Worm (Caenorhabditis elegans) whole organism, L2 larva: ENCODE measurements around the gene R102.2.

Experiments
- Y55F3AM.14 ChIP-seq: fragments of 200-800 bp; sonication (Bioruptor generic); optimal IDR thresholded peaks from 2 replicates; lab custom pipeline; 2018; ENCODE audit warnings: mild to moderate bottlenecking, missing genetic modification characterization, missing compliant biosample characterization
- ZK546.5 ChIP-seq: sonication (generic microtip); optimal IDR thresholded peaks from 2 replicates; lab custom pipeline; 2017; ENCODE audit warnings: missing biosample characterization, missing genetic modification characterization
- alr-1 ChIP-seq: fragments of 150-350 bp; optimal IDR thresholded peaks from 2 replicates; lab custom pipeline; 2014; ENCODE audit warnings: missing biosample characterization, missing genetic modification characterization
- aly-2 ChIP-seq: fragments of 150-350 bp; optimal IDR thresholded peaks from 2 replicates; lab custom pipeline; 2014; ENCODE audit warnings: missing biosample characterization, missing genetic modification characterization
- blmp-1 ChIP-seq: sonication (generic microtip); optimal IDR thresholded peaks from 2 replicates; lab custom pipeline; 2017; ENCODE audit warnings: missing genetic modification characterization, mild to moderate bottlenecking, missing compliant biosample characterization, antibody characterized with exemption, moderate library complexity; ENCODE audit not compliant: insufficient read depth
- ceh-16 ChIP-seq: fragments of 150-350 bp; optimal IDR thresholded peaks from 2 replicates; lab custom pipeline; 2014; ENCODE audit warnings: missing biosample characterization, missing genetic modification characterization
- ceh-82 ChIP-seq: fragments of 150-350 bp; optimal IDR thresholded peaks from 2 replicates; lab custom pipeline; 2014; ENCODE audit warnings: missing biosample characterization, missing genetic modification characterization
- crh-2 ChIP-seq: sonication (generic microtip); optimal IDR thresholded peaks from 2 replicates; lab custom pipeline; 2017; ENCODE audit warnings: missing biosample characterization, missing genetic modification characterization
- dmd-4 ChIP-seq: sonication (generic microtip); optimal IDR thresholded peaks from 2 replicates; lab custom pipeline; 2017; ENCODE audit warnings: missing biosample characterization, missing genetic modification characterization
- elt-1 ChIP-seq: fragments of 150-350 bp; optimal IDR thresholded peaks from 2 replicates; lab custom pipeline; 2014; ENCODE audit warnings: missing biosample characterization, missing genetic modification characterization
- elt-3 ChIP-seq: sonication (generic microtip); optimal IDR thresholded peaks from 2 replicates; lab custom pipeline; 2017; ENCODE audit warnings: missing biosample characterization, missing genetic modification characterization
- fos-1 ChIP-seq: fragments of 150-350 bp; optimal IDR thresholded peaks from 2 replicates; lab custom pipeline; 2014; ENCODE audit warnings: missing biosample characterization, missing genetic modification characterization
- lin-11 ChIP-seq: fragments of 150-350 bp; sonication (generic microtip); optimal IDR thresholded peaks from 2 replicates; lab custom pipeline; 2014; ENCODE audit warnings: missing biosample characterization, missing genetic modification characterization, inconsistent platforms, mixed read lengths
- lin-13 ChIP-seq: fragments of 150-350 bp; optimal IDR thresholded peaks from 2 replicates; lab custom pipeline; 2014; ENCODE audit warnings: missing biosample characterization, missing genetic modification reagents, missing genetic modification characterization
- lin-39 ChIP-seq: fragments of 150-350 bp; optimal IDR thresholded peaks from 2 replicates; lab custom pipeline; 2014; ENCODE audit warnings: missing biosample characterization, missing genetic modification reagents, missing genetic modification characterization
- lsy-2 ChIP-seq, 2 experiments: fragments of 150-350 bp in 1 of 2; sonication (generic microtip) in 1 of 2; optimal IDR thresholded peaks; 2 replicates each; lab custom pipeline; 2014 to 2017; ENCODE audit warnings: missing biosample characterization in 2 of 2, missing genetic modification characterization in 2 of 2
- mab-5 ChIP-seq: fragments of 150-350 bp; optimal IDR thresholded peaks from 2 replicates; lab custom pipeline; 2014; ENCODE audit warnings: missing biosample characterization, missing genetic modification characterization
- nhr-10 ChIP-seq: sonication (generic microtip); optimal IDR thresholded peaks from 2 replicates; lab custom pipeline; 2017; ENCODE audit warnings: missing biosample characterization, missing genetic modification characterization
- nhr-11 ChIP-seq: fragments of 150-350 bp; optimal IDR thresholded peaks from 2 replicates; lab custom pipeline; 2014; ENCODE audit warnings: missing biosample characterization, missing genetic modification characterization
- nhr-12 ChIP-seq: fragments of 150-350 bp; optimal IDR thresholded peaks from 2 replicates; lab custom pipeline; 2014; ENCODE audit warnings: missing biosample characterization, missing genetic modification characterization
- nhr-129 ChIP-seq: fragments of 150-350 bp; optimal IDR thresholded peaks from 2 replicates; lab custom pipeline; 2014; ENCODE audit warnings: missing biosample characterization, missing genetic modification characterization
- nhr-21 ChIP-seq: fragments of 150-350 bp; optimal IDR thresholded peaks from 2 replicates; lab custom pipeline; 2014; ENCODE audit warnings: missing biosample characterization, missing genetic modification characterization
- nhr-23 ChIP-seq: fragments of 150-350 bp; optimal IDR thresholded peaks from 2 replicates; lab custom pipeline; 2014; ENCODE audit warnings: missing biosample characterization, missing genetic modification reagents, missing genetic modification characterization
- nhr-237 ChIP-seq: fragments of 150-350 bp; optimal IDR thresholded peaks from 2 replicates; lab custom pipeline; 2014; ENCODE audit warnings: missing biosample characterization, missing genetic modification characterization
- nhr-25 ChIP-seq: fragments of 150-350 bp; sonication (generic microtip); optimal IDR thresholded peaks from 3 replicates; lab custom pipeline; 2014; ENCODE audit warnings: missing biosample characterization, missing genetic modification characterization
- nhr-77 ChIP-seq: fragments of 150-350 bp; optimal IDR thresholded peaks from 2 replicates; lab custom pipeline; 2014; ENCODE audit warnings: missing biosample characterization, missing genetic modification characterization
- peb-1 ChIP-seq: fragments of 150-350 bp; optimal IDR thresholded peaks from 2 replicates; lab custom pipeline; 2014; ENCODE audit warnings: missing biosample characterization, missing genetic modification characterization
- skn-1 ChIP-seq: sonication (generic microtip); optimal IDR thresholded peaks from 2 replicates; lab custom pipeline; 2017; ENCODE audit warnings: missing biosample characterization, missing genetic modification characterization
- sma-3 ChIP-seq: sonication (generic microtip); optimal IDR thresholded peaks from 2 replicates; lab custom pipeline; 2016; ENCODE audit warnings: missing genetic modification reagents, missing genetic modification characterization, missing compliant biosample characterization
- sma-9 ChIP-seq, 2 experiments: fragments of 150-350 bp in 1 of 2; sonication (generic microtip) in 1 of 2; optimal IDR thresholded peaks; 2 replicates each; lab custom pipeline; 2014 to 2016; ENCODE audit warnings: missing genetic modification characterization in 2 of 2, mild to moderate bottlenecking in 1 of 2, missing biosample characterization in 1 of 2, missing compliant biosample characterization in 1 of 2, missing genetic modification reagents in 1 of 2, moderate library complexity in 1 of 2
- snpc-4 ChIP-seq: fragments of 150-350 bp; optimal IDR thresholded peaks from 2 replicates; lab custom pipeline; 2014; ENCODE audit warnings: missing biosample characterization, missing genetic modification characterization
- unc-39 ChIP-seq: fragments of 150-350 bp; optimal IDR thresholded peaks from 2 replicates; lab custom pipeline; 2014; ENCODE audit warnings: missing biosample characterization, missing genetic modification characterization
- unc-55 ChIP-seq: fragments of 150-350 bp; sonication (generic microtip); optimal IDR thresholded peaks from 3 replicates; lab custom pipeline; 2014; ENCODE audit warnings: missing biosample characterization, missing genetic modification reagents, missing genetic modification characterization
- unc-62 ChIP-seq: fragments of 150-350 bp; optimal IDR thresholded peaks from 2 replicates; lab custom pipeline; 2014; ENCODE audit warnings: missing biosample characterization, missing genetic modification reagents, missing genetic modification characterization
- zag-1 ChIP-seq: fragments of 150-350 bp; optimal IDR thresholded peaks from 2 replicates; lab custom pipeline; 2014; ENCODE audit warnings: missing biosample characterization, missing genetic modification characterization
- ztf-1 ChIP-seq: fragments of 200-800 bp; sonication (Bioruptor generic); conservative IDR thresholded peaks from 2 replicates; pipeline ENCODE4 v1.3.6; 2022; ENCODE audit warnings: missing genetic modification characterization, missing compliant biosample characterization
- ztf-11 ChIP-seq: sonication (generic microtip); optimal IDR thresholded peaks from 2 replicates; lab custom pipeline; 2017; ENCODE audit warnings: missing biosample characterization, missing genetic modification characterization

Gene R102.2

DNA sequence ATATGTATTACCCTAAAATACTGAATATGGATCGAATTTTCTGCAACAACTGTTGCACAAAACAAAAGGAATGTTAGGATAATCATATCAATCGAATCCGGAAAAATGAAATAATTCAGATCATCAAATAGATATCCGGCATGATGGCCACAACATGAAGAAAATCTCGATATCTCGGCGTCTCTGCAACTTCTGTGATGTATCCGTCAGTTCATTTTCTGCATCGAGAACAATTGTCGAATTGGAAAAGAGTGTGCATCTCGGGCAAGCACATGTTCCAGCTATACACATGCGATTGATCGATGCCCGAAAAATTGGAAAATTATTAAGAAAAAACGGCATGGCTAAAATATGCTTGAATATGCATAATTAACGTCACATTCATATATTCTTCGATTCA is 1.6 kb upstream of the R102.2 start, which contains the start of the genes K08C7.6 and R102.1:
Gene K08C7.6 (minus strand): TSS at position 101 of the 400 bp plus-strand sequence.
Gene R102.1 (plus strand): TSS at position 291 of the 400 bp plus-strand sequence.
- no peak for TF ChIP-seq ZK546.5 (tag; lab: Kevin White, UChicago)
- TF ChIP-seq aly-2 = no peak
- TF ChIP-seq blmp-1 (tag; lab: Kevin White, UChicago) = no peak
- no peak for TF ChIP-seq skn-1 (tag; lab: Kevin White, UChicago)

DNA sequence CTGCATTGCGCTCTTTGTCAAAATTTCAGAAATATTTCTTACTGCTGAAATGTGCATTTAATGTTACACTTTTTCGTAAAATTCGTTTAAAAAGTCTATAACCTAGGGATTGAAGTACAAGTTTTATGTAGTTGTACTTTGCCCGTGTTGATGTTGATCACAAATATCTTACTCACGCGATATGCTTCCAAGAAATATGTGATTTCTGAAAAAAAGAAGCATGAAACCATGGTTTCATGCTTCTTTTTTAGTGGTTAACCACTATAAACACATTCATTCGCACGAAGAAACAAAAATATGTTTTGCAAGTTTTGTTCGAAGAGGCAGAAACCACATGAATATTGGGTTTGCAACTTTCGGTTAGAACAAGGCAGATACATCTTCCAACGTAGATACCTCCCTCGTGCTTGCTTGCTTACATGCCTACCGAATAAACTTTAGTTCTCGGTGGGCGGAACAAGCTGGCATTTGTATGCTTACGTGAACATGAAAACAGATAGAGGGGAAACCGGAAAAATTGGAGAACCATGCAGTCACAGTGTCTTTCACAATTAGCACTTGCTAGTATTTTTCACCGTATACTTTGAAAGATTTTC is 1.7 kb downstream of the R102.2 start, which contains the start of gene R102.3:
Gene R102.3 (plus strand): TSS at position 546 of the 596 bp plus-strand sequence.
- TF ChIP-seq nhr-21 (tag; lab: Kevin White, UChicago) (peak; percentile 54), unc-62 (GFP tag; lab: Kevin White, UChicago) (no peak)

DNA sequence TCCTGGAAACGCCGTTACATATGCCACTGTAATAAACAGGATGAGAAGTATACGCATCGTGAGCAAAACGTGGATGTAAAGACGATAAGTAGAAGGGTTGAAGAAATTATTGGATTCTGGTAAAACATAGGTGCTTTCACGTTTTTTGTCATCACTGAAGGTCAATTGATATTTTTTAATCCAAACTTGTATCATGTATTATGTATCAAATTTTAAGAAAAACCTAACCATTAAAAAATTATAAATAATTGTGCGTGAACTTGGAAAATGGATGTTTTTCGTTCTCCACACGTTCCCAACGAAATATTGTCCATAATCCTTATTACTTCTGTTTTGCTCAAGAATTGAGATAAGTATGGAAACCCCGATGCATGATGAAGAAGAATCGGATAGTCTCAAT is 2.7 kb downstream of the R102.2 start, which contains the start of gene R102.8:
Gene R102.8 (minus strand): TSS at position 101 of the 400 bp plus-strand sequence.
- TF ChIP-seq unc-55 (GFP tag; lab: Kevin White, UChicago) (no peak), ztf-1 (GFP tag; lab: Robert Waterston, UW) (no peak), nhr-11 (tag; lab: Kevin White, UChicago) (no peak), sma-3 (GFP tag; lab: Kevin White, UChicago) (no peak), ceh-16 (no peak), lin-11 (no peak)

DNA sequence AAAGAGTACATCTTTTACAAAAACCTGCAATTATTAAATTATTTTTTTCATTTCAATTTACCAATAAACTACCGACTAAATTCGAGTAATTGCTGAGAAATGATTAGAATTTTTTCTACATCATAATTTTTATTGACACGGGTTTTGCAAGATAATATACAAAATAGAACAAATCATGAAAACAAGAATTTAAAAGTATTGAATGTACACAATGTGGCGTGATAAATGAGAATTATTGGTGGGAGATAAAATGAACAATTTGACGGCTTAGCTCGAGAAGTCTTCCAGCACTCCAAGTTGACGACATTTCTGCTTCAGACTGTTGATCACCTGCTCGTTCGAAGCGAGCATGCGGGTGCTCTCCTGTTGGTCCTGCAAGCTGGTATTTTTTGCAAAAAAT is 7.8 kb downstream of the R102.2 start, which contains the start of gene R102.4:
Gene R102.4 (minus strand): TSS at position 101 of the 400 bp plus-strand sequence.
- TF ChIP-seq alr-1 (no peak), fos-1 (tag; lab: Kevin White, UChicago) (no peak), nhr-23 (tag; lab: Kevin White, UChicago) (no peak), unc-62 (GFP tag; lab: Kevin White, UChicago) (no peak), elt-3 (tag; lab: Kevin White, UChicago) (no peak), nhr-25 (no peak), zag-1 (tag; lab: Kevin White, UChicago) (no peak), sma-3 (GFP tag; lab: Kevin White, UChicago) (no peak), Y55F3AM.14 (GFP tag; lab: Kevin White, UChicago) (no peak), elt-1 (tag; lab: Kevin White, UChicago) (no peak), ztf-1 (GFP tag; lab: Robert Waterston, UW) (no peak), nhr-237 (tag; lab: Kevin White, UChicago) (no peak), nhr-10 (tag; lab: Kevin White, UChicago) (no peak), dmd-4 (tag; lab: Kevin White, UChicago) (no peak)

DNA sequence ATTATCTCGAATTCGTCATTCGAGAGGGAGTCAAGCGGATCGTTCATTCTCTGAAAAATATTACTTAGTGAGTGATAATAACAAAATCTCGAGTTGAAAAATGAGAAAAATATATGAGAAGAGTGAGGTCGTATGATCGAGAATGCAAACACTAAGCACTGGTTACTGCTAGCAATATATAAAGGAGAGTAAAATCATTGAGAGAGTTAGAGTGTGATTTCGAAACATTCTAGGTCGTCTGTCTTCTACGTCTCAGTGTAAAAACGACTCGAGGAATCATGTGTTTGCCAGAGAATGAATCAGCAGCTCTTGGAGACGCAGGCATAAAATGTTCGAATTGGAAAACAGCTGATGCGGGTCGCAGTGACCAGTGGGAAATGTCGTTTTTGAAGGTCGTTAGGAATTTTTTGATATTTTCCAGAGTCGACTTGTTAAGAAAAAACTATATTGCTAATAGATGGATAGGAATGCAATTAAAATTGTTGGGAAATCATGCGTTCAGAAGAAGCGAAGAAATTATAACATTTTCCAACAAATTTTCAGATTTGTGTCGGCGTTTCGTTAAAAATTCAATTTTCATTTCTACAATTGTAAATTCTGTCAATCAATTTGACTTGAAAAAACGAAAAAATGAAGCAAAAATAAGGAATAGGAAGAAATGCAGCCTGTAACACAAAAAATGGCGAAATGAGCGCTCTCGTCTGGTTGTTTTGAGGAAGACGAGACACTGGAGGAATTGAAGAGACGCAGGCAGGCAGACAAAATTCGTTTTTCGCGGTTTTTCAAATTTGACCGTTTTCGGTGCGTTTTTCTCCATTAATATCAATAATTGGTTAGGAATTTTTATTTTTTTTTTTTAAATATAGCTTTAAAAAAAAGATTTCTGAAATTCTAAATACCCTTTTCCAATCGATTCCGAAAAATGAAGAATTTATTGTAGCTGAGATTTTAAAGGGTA is 9.9 kb downstream of the R102.2 start, which contains the start of gene allo-1:
Gene allo-1 (minus strand): TSS at position 51 of the 958 bp plus-strand sequence.
- TF ChIP-seq nhr-12 = no peak
- TF ChIP-seq Y55F3AM.14 (GFP tag; lab: Kevin White, UChicago) = no peak
- no peak for TF ChIP-seq peb-1 (tag; lab: Kevin White, UChicago)
- peak; percentile 95 for TF ChIP-seq fos-1 (tag; lab: Kevin White, UChicago)
- no peak for TF ChIP-seq nhr-11 (tag; lab: Kevin White, UChicago)
- no peak for TF ChIP-seq lin-11
- peak in 1 of 2 experiments; percentile 75 for TF ChIP-seq lsy-2 (tag; optimal IDR thresholded peaks at IDR 0.05; lab: Kevin White, UChicago)
- TF ChIP-seq sma-9 (GFP tag; optimal IDR thresholded peaks at IDR 0.05; lab: Kevin White, UChicago) = peak; percentile 92
- TF ChIP-seq sma-9 (tag; optimal IDR thresholded peaks at IDR 0.05; lab: Kevin White, UChicago) = no peak
- no peak for TF ChIP-seq unc-62 (GFP tag; lab: Kevin White, UChicago)
- TF ChIP-seq elt-3 (tag; lab: Kevin White, UChicago) = no peak
- TF ChIP-seq dmd-4 (tag; lab: Kevin White, UChicago) = no peak
- TF ChIP-seq nhr-129 (tag; lab: Kevin White, UChicago) = peak; percentile 96
- TF ChIP-seq unc-39 (tag; lab: Kevin White, UChicago) = no peak
- TF ChIP-seq mab-5 (tag; lab: Kevin White, UChicago) = peak; percentile 0
- TF ChIP-seq ztf-11 = no peak
- no peak for TF ChIP-seq nhr-237 (tag; lab: Kevin White, UChicago)
- TF ChIP-seq aly-2 = no peak
- TF ChIP-seq ztf-1 (GFP tag; lab: Robert Waterston, UW) = no peak
- TF ChIP-seq ceh-16 = no peak
- TF ChIP-seq nhr-25 = peak; percentile 79
- TF ChIP-seq unc-55 (GFP tag; lab: Kevin White, UChicago) = peak; percentile 55
- TF ChIP-seq nhr-23 (tag; lab: Kevin White, UChicago) = no peak
- TF ChIP-seq crh-2 (tag; lab: Kevin White, UChicago) = peak; percentile 68
- no peak for TF ChIP-seq alr-1
- no peak for TF ChIP-seq snpc-4 (tag; lab: Kevin White, UChicago)
- TF ChIP-seq zag-1 (tag; lab: Kevin White, UChicago) = peak; percentile 14
- no peak for TF ChIP-seq lin-39 (tag; lab: Kevin White, UChicago)
- TF ChIP-seq sma-3 (GFP tag; lab: Kevin White, UChicago) = peak; percentile 69
- TF ChIP-seq nhr-77 (tag; lab: Kevin White, UChicago) = no peak
- no peak for TF ChIP-seq ZK546.5 (tag; lab: Kevin White, UChicago)
- TF ChIP-seq ceh-82 (tag; lab: Kevin White, UChicago) = no peak
- no peak for TF ChIP-seq lin-13
- no peak for TF ChIP-seq nhr-10 (tag; lab: Kevin White, UChicago)
- TF ChIP-seq elt-1 (tag; lab: Kevin White, UChicago) = no peak
